Fruit fly (Drosophila melanogaster) whole organism, embryonic: ENCODE results near the gene CG5376.

Source experiments
- Atf6 ChIP-seq: fragments of 200-800 bp; sonication (Bioruptor generic); IDR thresholded peaks from 2 replicates; pipeline ENCODE4 v1.3.6; 2022; ENCODE audit warnings: missing biosample characterization, missing genetic modification characterization
- CG1024 ChIP-seq: fragments of 200-800 bp; sonication (Bioruptor generic); IDR thresholded peaks from 2 replicates; pipeline ENCODE4 v1.3.6; 2022; ENCODE audit warnings: missing biosample characterization, missing genetic modification characterization
- CG10274 ChIP-seq: fragments of 200-800 bp; sonication (Bioruptor generic); optimal IDR thresholded peaks from 3 replicates; lab custom pipeline; 2017; ENCODE audit warnings: missing biosample characterization, mild to moderate bottlenecking, missing genetic modification characterization
- CG11723 ChIP-seq: fragments of 200-800 bp; sonication (Bioruptor generic); optimal IDR thresholded peaks from 2 replicates; lab custom pipeline; 2017; ENCODE audit warnings: missing biosample characterization, mild to moderate bottlenecking, missing genetic modification characterization
- CG12236 ChIP-seq: fragments of 200-800 bp; sonication (Bioruptor generic); optimal IDR thresholded peaks from 2 replicates; lab custom pipeline; 2016; ENCODE audit warnings: missing biosample characterization, missing genetic modification characterization
- CG12391 ChIP-seq: fragments of 200-800 bp; sonication (Bioruptor generic); optimal IDR thresholded peaks from 3 replicates; lab custom pipeline; 2018; ENCODE audit warnings: missing biosample characterization, mild to moderate bottlenecking, missing genetic modification characterization, moderate library complexity
- CG14014 ChIP-seq: fragments of 200-800 bp; sonication (Bioruptor generic); IDR thresholded peaks from 2 replicates; pipeline ENCODE4 v1.3.6; 2022; ENCODE audit warnings: missing biosample characterization, missing genetic modification characterization
- CG14965 ChIP-seq: fragments of 200-800 bp; sonication (Bioruptor generic); optimal IDR thresholded peaks from 2 replicates; lab custom pipeline; 2016; ENCODE audit warnings: missing biosample characterization, missing genetic modification characterization, borderline replicate concordance
- CG16863 ChIP-seq: fragments of 200-800 bp; sonication (Bioruptor generic); optimal IDR thresholded peaks from 3 replicates; lab custom pipeline; 2016; ENCODE audit warnings: missing biosample characterization, missing genetic modification characterization
- CG17802 ChIP-seq: fragments of 200-800 bp; sonication (Bioruptor generic); optimal IDR thresholded peaks from 2 replicates; lab custom pipeline; 2018; ENCODE audit warnings: missing biosample characterization, mild to moderate bottlenecking, missing genetic modification characterization, moderate library complexity
- CG30020 ChIP-seq: fragments of 200-800 bp; optimal IDR thresholded peaks from 2 replicates; lab custom pipeline; 2019; ENCODE audit warnings: missing biosample characterization, mild to moderate bottlenecking, missing genetic modification characterization, moderate library complexity
- CG31441 ChIP-seq: fragments of 200-800 bp; sonication (Bioruptor generic); IDR thresholded peaks from 2 replicates; pipeline ENCODE4 v1.3.6; 2022; ENCODE audit warnings: missing biosample characterization, missing genetic modification characterization
- CG32772 ChIP-seq: fragments of 200-800 bp; sonication (Bioruptor generic); IDR thresholded peaks from 2 replicates; pipeline ENCODE4 v1.3.6; 2022; ENCODE audit warnings: missing biosample characterization, missing genetic modification characterization
- CG3838 ChIP-seq: fragments of 200-800 bp; sonication (Bioruptor generic); optimal IDR thresholded peaks from 3 replicates; lab custom pipeline; 2016; ENCODE audit warnings: missing biosample characterization, missing genetic modification characterization
- CG3995 ChIP-seq: fragments of 200-800 bp; sonication (Bioruptor generic); optimal IDR thresholded peaks from 3 replicates; lab custom pipeline; 2016; ENCODE audit warnings: missing biosample characterization, missing genetic modification characterization
- CG42726 ChIP-seq: fragments of 200-800 bp; sonication (Bioruptor generic); IDR thresholded peaks from 2 replicates; pipeline ENCODE4 v1.3.6; 2022; ENCODE audit warnings: missing biosample characterization, missing genetic modification characterization; ENCODE audit not compliant: partially characterized antibody
- CG6683 ChIP-seq: fragments of 200-800 bp; sonication (Bioruptor generic); optimal IDR thresholded peaks from 2 replicates; lab custom pipeline; 2017; ENCODE audit warnings: missing biosample characterization, mild to moderate bottlenecking, missing genetic modification characterization, missing genetic modification reagents
- CG7372 ChIP-seq: fragments of 200-800 bp; sonication (Bioruptor generic); IDR thresholded peaks from 2 replicates; pipeline ENCODE4 v1.3.6; 2022; ENCODE audit warnings: missing biosample characterization, missing genetic modification characterization
- CG7839 ChIP-seq: fragments of 200-800 bp; sonication (Bioruptor generic); optimal IDR thresholded peaks from 3 replicates; lab custom pipeline; 2018; ENCODE audit warnings: missing biosample characterization, mild to moderate bottlenecking, missing genetic modification characterization, moderate library complexity
- CG8924 ChIP-seq: fragments of 200-800 bp; optimal IDR thresholded peaks from 3 replicates; lab custom pipeline; 2019; ENCODE audit warnings: missing biosample characterization, mild to moderate bottlenecking, missing genetic modification characterization, moderate library complexity
- CG9215 ChIP-seq: fragments of 200-800 bp; sonication (Bioruptor generic); IDR thresholded peaks from 2 replicates; pipeline ENCODE4 v1.3.6; 2022; ENCODE audit warnings: missing biosample characterization, missing genetic modification characterization
- CG9437 ChIP-seq: fragments of 200-800 bp; sonication (Bioruptor generic); optimal IDR thresholded peaks from 2 replicates; lab custom pipeline; 2018; ENCODE audit warnings: missing biosample characterization, mild to moderate bottlenecking, missing genetic modification characterization
- CG9727 ChIP-seq: fragments of 200-800 bp; sonication (Bioruptor generic); optimal IDR thresholded peaks from 3 replicates; lab custom pipeline; 2017; ENCODE audit warnings: missing biosample characterization, mild to moderate bottlenecking, missing genetic modification characterization
- Chrac-16 ChIP-seq: fragments of 200-800 bp; sonication (Bioruptor generic); optimal IDR thresholded peaks from 3 replicates; lab custom pipeline; 2016; ENCODE audit warnings: missing biosample characterization, missing genetic modification characterization
- Dp ChIP-seq: fragments of 200-800 bp; sonication (Bioruptor generic); optimal IDR thresholded peaks from 2 replicates; lab custom pipeline; 2018; ENCODE audit warnings: missing biosample characterization, mild to moderate bottlenecking, missing genetic modification characterization, moderate library complexity
- Fer1 ChIP-seq: fragments of 200-800 bp; sonication (Bioruptor generic); optimal IDR thresholded peaks from 2 replicates; lab custom pipeline; 2017; ENCODE audit warnings: missing biosample characterization, mild to moderate bottlenecking, missing genetic modification characterization
- Hr51 ChIP-seq, 2 experiments: fragments of 200-800 bp; sonication (Bioruptor generic); optimal IDR thresholded peaks; 2 replicates in 1 of 2; 3 replicates in 1 of 2; lab custom pipeline; 2016 to 2018; ENCODE audit warnings: missing biosample characterization in 2 of 2, missing genetic modification characterization in 2 of 2, mild to moderate bottlenecking in 1 of 2, moderate library complexity in 1 of 2
- Lpt ChIP-seq: fragments of >200 bp; optimal IDR thresholded peaks from 2 replicates; lab custom pipeline; 2018; ENCODE audit warnings: missing biosample characterization, missing genetic modification characterization
- Myb ChIP-seq: fragments of 200-800 bp; sonication (Bioruptor generic); optimal IDR thresholded peaks from 2 replicates; lab custom pipeline; 2016; ENCODE audit warnings: missing biosample characterization, missing genetic modification characterization
- Nf-YB ChIP-seq: fragments of 200-800 bp; sonication (Bioruptor generic); optimal IDR thresholded peaks from 3 replicates; lab custom pipeline; 2019; ENCODE audit warnings: missing biosample characterization, mild to moderate bottlenecking, missing genetic modification characterization, moderate library complexity
- Spps ChIP-seq: fragments of 200-800 bp; sonication (Bioruptor generic); optimal IDR thresholded peaks from 2 replicates; lab custom pipeline; 2018; ENCODE audit warnings: missing biosample characterization, mild to moderate bottlenecking, missing genetic modification characterization
- Usf ChIP-seq: fragments of 200-800 bp; sonication (Bioruptor generic); optimal IDR thresholded peaks from 2 replicates; lab custom pipeline; 2017; ENCODE audit warnings: missing genotype, missing biosample characterization, missing genetic modification characterization
- ara ChIP-seq: fragments of 200-800 bp; sonication (Bioruptor generic); IDR thresholded peaks from 2 replicates; pipeline ENCODE4 v1.3.6; 2022; ENCODE audit warnings: missing biosample characterization, missing genetic modification characterization
- bowl ChIP-seq: fragments of 200-800 bp; sonication (Bioruptor generic); IDR thresholded peaks from 2 replicates; pipeline ENCODE4 v1.3.6; 2022; ENCODE audit warnings: missing biosample characterization, missing genetic modification characterization
- br ChIP-seq: fragments of >200 bp; optimal IDR thresholded peaks from 2 replicates; lab custom pipeline; 2017
- chinmo ChIP-seq: fragments of 200-800 bp; sonication (Bioruptor generic); IDR thresholded peaks from 4 replicates; pipeline ENCODE4 v1.3.6; 2022; ENCODE audit warnings: missing biosample characterization, missing genetic modification characterization; ENCODE audit not compliant: partially characterized antibody
- eve ChIP-seq, 2 experiments: fragments of >200 bp; optimal IDR thresholded peaks; 2 replicates each; lab custom pipeline; 2017; ENCODE audit warnings: missing biosample characterization in 2 of 2, missing genetic modification characterization in 2 of 2
- insv ChIP-seq, 2 experiments: fragments of 200-800 bp; sonication (Bioruptor generic); optimal IDR thresholded peaks; 3 replicates each; lab custom pipeline; 2016 to 2018; ENCODE audit warnings: missing biosample characterization in 2 of 2, missing genetic modification characterization in 2 of 2
- lmd ChIP-seq: fragments of 200-800 bp; sonication (Bioruptor generic); IDR thresholded peaks from 2 replicates; pipeline ENCODE4 v1.3.6; 2022; ENCODE audit warnings: missing biosample characterization, missing genetic modification characterization
- lola ChIP-seq, 3 experiments: fragments of >200 bp in 2 of 3; fragments of 200-800 bp in 1 of 3; sonication (Bioruptor generic) in 1 of 3; optimal IDR thresholded peaks; 2 replicates each; lab custom pipeline; 2017 to 2019; ENCODE audit warnings: missing biosample characterization in 3 of 3, missing genetic modification characterization in 3 of 3, mild to moderate bottlenecking in 1 of 3, moderate library complexity in 1 of 3
- maf-S ChIP-seq: fragments of 200-800 bp; sonication (Bioruptor generic); optimal IDR thresholded peaks from 2 replicates; lab custom pipeline; 2016; ENCODE audit warnings: missing biosample characterization, missing genetic modification characterization
- mirr ChIP-seq: fragments of 200-800 bp; sonication (Bioruptor generic); optimal IDR thresholded peaks from 3 replicates; lab custom pipeline; 2018; ENCODE audit warnings: missing biosample characterization, mild to moderate bottlenecking, missing genetic modification characterization
- nmo ChIP-seq: fragments of 200-800 bp; sonication (Bioruptor generic); optimal IDR thresholded peaks from 2 replicates; lab custom pipeline; 2018; ENCODE audit warnings: missing biosample characterization, mild to moderate bottlenecking, missing genetic modification characterization, moderate library complexity
- oc ChIP-seq: fragments of 200-800 bp; sonication (Bioruptor generic); optimal IDR thresholded peaks from 2 replicates; lab custom pipeline; 2018; ENCODE audit warnings: missing biosample characterization, mild to moderate bottlenecking, missing genetic modification characterization, moderate library complexity
- repo ChIP-seq: fragments of 200-800 bp; sonication (Bioruptor generic); optimal IDR thresholded peaks from 2 replicates; lab custom pipeline; 2016; ENCODE audit warnings: missing biosample characterization, missing genetic modification characterization
- rib ChIP-seq: fragments of 200-800 bp; sonication (Bioruptor generic); IDR thresholded peaks from 2 replicates; pipeline ENCODE4 v1.3.6; 2022; ENCODE audit warnings: missing biosample characterization, missing genetic modification characterization
- row ChIP-seq: fragments of 200-800 bp; sonication (Bioruptor generic); IDR thresholded peaks from 3 replicates; pipeline ENCODE4 v1.3.6; 2022; ENCODE audit warnings: missing biosample characterization, missing genetic modification characterization
- sug ChIP-seq: fragments of 200-800 bp; optimal IDR thresholded peaks from 2 replicates; lab custom pipeline; 2019; ENCODE audit warnings: missing biosample characterization, mild to moderate bottlenecking, missing genetic modification characterization, moderate library complexity

CG5376 gene

dm6 chr3R:22464611-22465113, 24.1 kb downstream of the CG5376 start, which contains the start of gene CG7054 (continued):
- TF ChIP-seq chinmo (0 out of 4 replicates have a peak, but pooled peaks have one; percentile 61), CG7372 (0 out of 2 replicates have a peak, but pooled peaks have one; percentile 38), Lpt (GFP tag; lab: Kevin White, UChicago) (no peak), CG14014 (peak; percentile 26; the same call in 1 of the 2 replicates), maf-S (GFP tag; lab: Kevin White, UChicago) (no peak), br (lab: Kevin White, UChicago) (no peak), ara (GFP tag; lab: Robert Waterston, UW) (no peak), Dp (GFP tag; lab: Kevin White, UChicago) (peak; percentile 15), Chrac-16 (GFP tag; lab: Kevin White, UChicago) (no peak), CG3995 (GFP tag; lab: Kevin White, UChicago) (peak; percentile 1), mirr (peak; percentile 76), sug (tag; lab: Kevin White, UChicago) (peak; percentile 81), oc (peak; percentile 9), CG12391 (tag; lab: Kevin White, UChicago) (no peak), Nf-YB (peak; percentile 29), row (GFP tag; lab: Robert Waterston, UW) (peak; percentile 47; the same call in 2 of the 3 replicates), Atf6 (GFP tag; lab: Robert Waterston, UW) (peak; percentile 42; the same call in 1 of the 2 replicates), Usf (GFP tag; lab: Kevin White, UChicago) (no peak), CG12236 (GFP tag; lab: Kevin White, UChicago) (no peak), nmo (GFP tag; lab: Kevin White, UChicago) (peak; percentile 24), Spps (tag; lab: Kevin White, UChicago) (no peak), CG14965 (GFP tag; lab: Kevin White, UChicago) (no peak), Fer1 (peak; percentile 21), CG31441 (GFP tag; lab: Robert Waterston, UW) (0 out of 2 replicates have a peak, but pooled peaks have one; percentile 12), Hr51 (GFP tag; optimal IDR thresholded peaks at IDR 0.05; lab: Kevin White, UChicago) (peak in 1 of 2 experiments; percentile 44)

dm6 chr3R:22461673-22462585, 26.8 kb downstream of the CG5376 start, which contains the start of the genes Rpn7 and AP-2mu:
Gene Rpn7, minus strand, starts transcription at chr3R:22462054.
Gene AP-2mu, plus strand, starts transcription at chr3R:22462455.
- TF ChIP-seq CG6683 (GFP tag; lab: Kevin White, UChicago) (no peak), CG9215 (GFP tag; lab: Robert Waterston, UW) (no peak), CG11723 (GFP tag; lab: Kevin White, UChicago) (no peak), eve (GFP tag; optimal IDR thresholded peaks at IDR 0.05; lab: Kevin White, UChicago) (no peak), CG7839 (peak; percentile 28), bowl (GFP tag; lab: Robert Waterston, UW) (no peak), CG9727 (GFP tag; lab: Kevin White, UChicago) (peak; percentile 19), repo (GFP tag; lab: Kevin White, UChicago) (no peak), CG1024 (GFP tag; lab: Robert Waterston, UW) (no peak), Lpt (GFP tag; lab: Kevin White, UChicago) (no peak), CG8924 (tag; lab: Kevin White, UChicago) (peak; percentile 18), CG16863 (GFP tag; lab: Kevin White, UChicago) (no peak), CG17802 (tag; lab: Kevin White, UChicago) (no peak), insv (GFP tag; optimal IDR thresholded peaks at IDR 0.05; lab: Kevin White, UChicago) (peak in 1 of 2 experiments; percentile 93), CG9437 (GFP tag; lab: Kevin White, UChicago) (no peak), CG3838 (GFP tag; lab: Kevin White, UChicago) (no peak), lmd (GFP tag; lab: Robert Waterston, UW) (no peak), rib (GFP tag; lab: Robert Waterston, UW) (no peak), CG42726 (no peak), CG32772 (GFP tag; lab: Robert Waterston, UW) (no peak), lola (GFP tag; optimal IDR thresholded peaks at IDR 0.05; lab: Kevin White, UChicago) (peak in 1 of 3 experiments; percentile 37), CG30020 (tag; lab: Kevin White, UChicago) (peak; percentile 82), CG10274 (GFP tag; lab: Kevin White, UChicago) (no peak), Myb (no peak)
